Worm (Caenorhabditis elegans): ENCODE data around the gene tag-10.
"Not testable (repeated sequence)": the region's sequence is repeated elsewhere in the genome, so short reads cannot be mapped to it uniquely, and the experiment has no call there.

tag-10 gene

DNA sequence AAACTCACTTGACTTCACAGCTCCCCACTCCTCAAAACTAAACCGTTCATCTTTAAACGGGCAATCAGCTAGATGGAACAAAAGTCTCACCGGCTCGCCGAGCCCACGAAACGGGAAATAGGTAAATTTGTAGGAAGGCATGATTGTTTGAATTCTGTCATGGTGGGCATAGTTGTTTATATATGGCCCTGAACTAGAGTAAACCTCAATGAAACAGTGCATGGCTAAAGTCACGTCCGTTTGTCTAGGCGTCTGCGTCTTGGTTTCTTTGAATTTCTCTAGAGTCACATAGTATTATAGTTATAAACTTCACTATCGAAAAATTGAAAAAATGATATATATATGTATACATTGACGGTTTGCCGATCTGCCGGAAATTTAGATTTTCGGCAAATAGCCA lies 5.4 kb upstream of the tag-10 start, which contains the start of gene gst-19:
gst-19 (minus strand) TSS at position 145 of the 400 bp plus-strand sequence.
- TF ChIP-seq dao-5 (tag; optimal IDR thresholded peaks at IDR 0.05) = no peak
- no peak for TF ChIP-seq W03F9.2 (tag; optimal IDR thresholded peaks at IDR 0.05)
- TF ChIP-seq him-1 (tag; optimal IDR thresholded peaks at IDR 0.05) = no peak

DNA sequence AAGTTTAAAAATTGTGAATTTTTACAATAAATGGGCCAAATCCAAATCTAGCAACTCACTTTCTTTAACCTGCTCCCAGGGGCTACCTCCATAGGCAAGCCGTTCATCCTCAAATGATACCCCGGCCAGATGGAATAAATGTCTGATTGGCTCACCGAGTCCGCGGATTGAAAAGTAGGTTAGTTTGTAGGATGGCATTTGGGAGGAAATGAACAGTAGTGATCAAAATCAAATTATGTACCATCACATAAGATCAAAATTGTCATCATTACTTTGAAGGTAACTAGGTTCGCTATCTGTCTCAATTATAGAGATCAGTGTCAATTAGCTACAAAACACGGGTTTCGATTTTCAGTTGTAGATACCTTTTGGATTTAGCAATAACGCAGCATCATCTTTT lies 1.7 kb upstream of the tag-10 start, which contains the start of the genes gst-17 and gst-18:
gst-17 (minus strand) TSS at position 101 of the 400 bp plus-strand sequence.
gst-18 (minus strand) TSS at position 198 of the 400 bp plus-strand sequence.
- TF ChIP-seq W03F9.2 (tag; optimal IDR thresholded peaks at IDR 0.05) (no peak), him-1 (tag; optimal IDR thresholded peaks at IDR 0.05) (no peak), dao-5 (tag; optimal IDR thresholded peaks at IDR 0.05) (no peak)

DNA sequence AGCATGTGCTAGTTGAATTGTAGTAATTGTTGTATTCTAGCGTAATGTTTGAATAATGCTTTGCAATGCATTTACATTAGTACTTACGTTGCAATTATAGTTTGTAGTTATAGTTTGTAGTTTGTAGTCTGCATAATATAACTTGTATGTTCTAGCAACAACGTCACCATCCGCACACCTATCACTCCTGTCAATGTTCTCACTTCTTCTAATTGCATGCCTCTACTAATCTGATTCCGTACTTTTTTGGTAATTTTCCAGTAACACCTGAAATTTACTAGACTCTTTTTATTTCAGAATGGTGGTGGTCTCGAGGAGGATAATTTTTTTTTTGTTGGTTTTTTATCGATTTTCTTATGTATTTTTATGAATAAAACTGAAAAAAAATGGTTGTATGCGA lies 4.2 kb downstream of the tag-10 start:
- TF ChIP-seq dao-5 (tag; optimal IDR thresholded peaks at IDR 0.05) (no peak), W03F9.2 (tag; optimal IDR thresholded peaks at IDR 0.05) (no peak), him-1 (tag; optimal IDR thresholded peaks at IDR 0.05) (no peak)

DNA sequence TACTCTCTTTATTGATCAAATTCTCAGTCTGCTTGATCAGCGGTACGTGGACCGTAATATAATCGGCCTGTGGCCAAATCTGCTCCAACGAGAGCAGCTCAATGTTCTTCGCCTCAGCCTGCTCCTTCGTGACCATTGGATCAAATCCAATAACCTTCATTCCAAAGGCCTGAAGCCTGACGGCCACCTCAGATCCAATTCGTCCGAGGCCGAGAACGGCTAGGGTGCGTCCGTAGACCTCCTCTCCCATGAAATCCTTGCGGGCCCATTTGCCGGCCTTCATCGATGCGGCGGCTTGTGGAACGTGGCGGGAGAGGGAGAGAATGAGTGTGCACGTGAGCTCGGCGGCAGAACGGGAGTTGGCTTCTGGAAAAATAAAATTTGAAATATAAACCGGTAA lies 5.1 kb downstream of the tag-10 start:
- no peak for TF ChIP-seq him-1 (tag; optimal IDR thresholded peaks at IDR 0.05)
- TF ChIP-seq W03F9.2 (tag; optimal IDR thresholded peaks at IDR 0.05) = no peak
- TF ChIP-seq dao-5 (tag; optimal IDR thresholded peaks at IDR 0.05) = no peak

DNA sequence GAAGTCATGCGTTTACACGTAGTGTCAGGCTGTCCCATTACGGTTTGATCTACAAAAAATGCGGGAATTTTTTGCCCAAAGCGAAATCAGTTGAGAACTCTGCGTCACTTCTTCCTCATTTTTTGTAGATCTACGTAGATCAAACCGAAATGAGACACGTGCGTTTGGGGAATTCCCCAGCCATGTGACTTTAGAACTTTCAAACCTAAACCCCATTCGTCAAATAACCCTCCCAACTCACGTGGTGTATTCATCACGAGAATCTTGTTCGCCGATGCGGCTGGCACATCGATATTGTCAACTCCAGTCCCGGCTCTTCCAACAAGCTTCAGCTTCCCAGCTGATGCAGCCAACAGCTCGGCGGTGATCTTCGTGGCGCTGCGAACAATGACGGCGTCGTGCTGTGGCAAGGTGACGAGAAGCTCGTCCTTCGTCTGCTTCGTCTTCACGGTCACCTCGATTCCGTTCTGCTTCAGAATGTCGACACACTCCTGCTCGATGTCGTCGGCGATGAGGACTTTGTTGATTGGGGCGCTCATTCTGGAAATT lies 5.6 kb downstream of the tag-10 start, which contains the start of gene phdh-1:
phdh-1 (minus strand) TSS at position 540 of the 549 bp plus-strand sequence.
- TF ChIP-seq W03F9.2 (tag; optimal IDR thresholded peaks at IDR 0.05) (no peak), him-1 (tag; optimal IDR thresholded peaks at IDR 0.05) (no peak), dao-5 (tag; optimal IDR thresholded peaks at IDR 0.05) (no peak)

DNA sequence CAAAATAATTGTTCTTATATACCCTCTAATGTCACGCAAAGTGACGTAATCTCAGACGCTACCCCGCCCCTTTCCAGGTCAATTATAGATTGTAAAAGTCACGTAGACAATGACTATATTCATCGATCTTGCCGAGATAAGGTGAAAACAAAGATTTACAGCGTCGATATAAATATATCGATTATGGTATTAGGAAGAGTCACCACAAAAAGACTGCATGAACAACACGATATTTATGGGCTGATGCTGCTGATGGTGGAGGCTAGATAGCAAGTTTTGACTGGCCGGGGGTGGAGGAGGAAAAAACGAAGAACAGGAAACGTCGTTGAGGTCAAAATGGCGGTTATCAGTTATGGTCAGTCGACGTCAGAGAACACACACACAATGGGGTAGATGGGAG lies 6.2 kb downstream of the tag-10 start:
- TF ChIP-seq him-1 (tag; optimal IDR thresholded peaks at IDR 0.05) = no peak
- TF ChIP-seq dao-5 (tag; optimal IDR thresholded peaks at IDR 0.05) = no peak
- no peak for TF ChIP-seq W03F9.2 (tag; optimal IDR thresholded peaks at IDR 0.05)

DNA sequence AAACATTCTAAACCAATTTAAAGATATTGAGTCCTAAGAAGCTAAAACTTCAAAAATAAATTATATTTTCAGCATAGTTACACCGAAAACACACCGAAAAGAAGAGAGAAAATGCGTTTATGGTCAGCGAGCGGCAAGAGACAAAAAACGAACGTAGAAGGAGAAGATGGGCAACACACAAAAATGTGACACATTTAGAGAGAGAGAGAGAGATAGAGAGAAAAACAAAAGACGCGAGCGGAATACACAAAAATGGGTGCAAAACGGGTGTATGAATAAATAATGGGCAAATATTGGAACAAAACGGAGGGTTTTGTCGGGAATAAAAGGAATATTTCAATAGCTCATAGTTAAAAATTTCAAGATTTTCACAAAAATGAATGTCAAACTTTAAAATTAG lies 7.8 kb downstream of the tag-10 start:
- no peak for TF ChIP-seq him-1 (tag; optimal IDR thresholded peaks at IDR 0.05)
- no peak for TF ChIP-seq dao-5 (tag; optimal IDR thresholded peaks at IDR 0.05)

DNA sequence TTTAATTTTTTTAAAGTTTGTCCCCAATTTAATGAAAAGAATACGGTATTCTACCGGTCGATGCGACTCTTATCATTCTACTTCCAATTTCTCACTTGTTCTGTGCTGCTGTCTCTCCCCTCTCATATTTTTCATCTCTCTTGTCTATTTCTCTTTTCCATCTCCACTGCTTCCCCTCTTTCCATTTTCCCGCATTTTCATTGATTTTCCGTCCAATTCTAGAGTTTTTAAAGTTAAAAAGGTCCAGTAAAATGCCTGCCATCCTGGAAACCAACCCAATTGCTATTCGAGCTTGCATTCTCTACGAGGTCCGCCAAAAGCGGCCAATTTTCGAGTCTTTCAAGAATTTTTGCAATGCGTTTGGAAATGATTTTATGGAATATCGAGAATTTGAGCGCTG lies 8.9 kb downstream of the tag-10 start, which contains the start of gene fbxa-167:
fbxa-167 (plus strand) TSS at position 179 of the 400 bp plus-strand sequence.
- no peak for TF ChIP-seq dao-5 (tag; optimal IDR thresholded peaks at IDR 0.05)
- no peak for TF ChIP-seq him-1 (tag; optimal IDR thresholded peaks at IDR 0.05)

DNA sequence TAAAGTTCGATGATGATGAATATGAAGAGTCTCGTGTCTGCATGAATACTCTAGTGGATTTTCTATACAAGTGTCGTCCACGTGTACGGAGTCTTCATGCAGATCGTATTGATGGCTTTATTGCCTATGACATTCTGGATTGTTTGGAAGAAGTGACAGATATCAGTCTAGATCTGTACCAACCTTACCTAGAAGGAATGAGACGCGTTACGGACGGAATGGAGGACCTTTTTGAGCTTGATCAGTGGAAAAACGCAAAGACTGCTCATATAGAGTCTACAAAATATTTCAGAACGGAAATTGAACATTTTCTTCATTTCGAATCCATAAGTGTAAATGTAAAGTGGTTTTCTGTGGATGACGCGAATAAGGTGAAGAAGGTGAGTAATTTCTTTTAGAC lies 15.8 kb downstream of the tag-10 start, which contains the start of gene fbxa-169:
fbxa-169 (plus strand) TSS at position 301 of the 400 bp plus-strand sequence.
- no peak for TF ChIP-seq dao-5 (tag; optimal IDR thresholded peaks at IDR 0.05)
- TF ChIP-seq him-1 (tag; optimal IDR thresholded peaks at IDR 0.05) = no peak
- no peak for TF ChIP-seq W03F9.2 (tag; optimal IDR thresholded peaks at IDR 0.05)

DNA sequence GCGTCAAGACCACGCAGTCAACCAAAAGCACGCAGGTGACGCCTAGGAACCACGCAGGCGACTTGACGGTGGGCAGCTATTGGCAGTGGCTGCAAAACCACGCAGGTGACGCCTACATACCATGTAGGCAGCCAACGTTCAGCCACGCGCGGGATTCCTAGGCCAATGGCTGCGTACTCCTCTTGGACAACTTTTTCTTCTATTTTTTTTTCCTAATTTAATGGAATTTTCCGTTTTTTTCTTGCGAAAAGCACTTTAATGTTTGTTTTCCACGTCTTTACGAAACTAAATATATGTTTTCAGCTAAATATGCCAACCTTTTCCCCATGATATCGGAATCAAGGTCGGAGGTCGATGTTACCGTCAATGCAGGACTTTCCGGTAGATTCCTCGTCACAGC lies 22.3 kb downstream of the tag-10 start, which contains the start of gene C31C9.9:
C31C9.9 (plus strand) TSS at position 301 of the 400 bp plus-strand sequence.
- TF ChIP-seq dao-5, him-1, W03F9.2 (tag; optimal IDR thresholded peaks at IDR 0.05): not testable (repeated sequence)

DNA sequence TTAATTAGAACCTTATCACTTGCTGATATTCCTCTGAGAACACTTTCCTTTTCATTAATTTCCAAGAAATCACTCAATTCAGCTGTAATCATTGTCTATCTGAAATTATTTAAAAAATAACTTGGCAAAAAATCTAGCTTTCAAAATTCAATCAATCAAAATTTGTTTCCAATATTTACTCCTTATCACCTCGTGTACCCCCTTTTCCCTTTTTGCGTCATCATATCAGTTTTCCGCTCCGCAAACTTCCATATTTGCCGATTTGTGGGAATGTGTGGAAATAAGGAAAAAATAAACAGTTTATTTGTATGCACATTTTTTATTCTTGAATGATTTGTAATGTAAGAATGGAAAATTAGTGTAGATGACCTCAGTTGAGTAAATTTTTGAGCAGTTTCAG lies 29.6 kb downstream of the tag-10 start, which contains the start of gene C31C9.6:
C31C9.6 (minus strand) TSS at position 101 of the 400 bp plus-strand sequence.
- not testable (repeated sequence) for TF ChIP-seq him-1, W03F9.2, dao-5 (tag; optimal IDR thresholded peaks at IDR 0.05)

DNA sequence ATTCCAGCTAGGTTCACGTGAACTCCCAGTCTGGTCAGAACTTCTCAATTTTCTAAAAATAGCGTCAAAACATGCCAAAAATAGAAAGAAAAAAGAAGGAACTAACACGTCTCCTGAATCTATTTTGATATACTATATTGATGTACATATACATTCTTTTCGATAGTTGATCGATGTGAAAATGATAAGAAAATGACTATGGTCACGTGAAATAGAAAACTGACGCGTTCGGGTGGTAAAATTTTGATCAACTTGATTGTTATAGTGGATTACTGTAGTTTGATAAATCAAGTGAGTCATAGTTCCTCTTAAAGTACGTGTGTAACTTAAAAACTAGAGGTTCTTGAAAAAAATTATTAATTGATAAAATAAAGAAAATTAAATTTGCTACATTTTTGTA lies 32.0 kb downstream of the tag-10 start:
- TF ChIP-seq dao-5 (tag; optimal IDR thresholded peaks at IDR 0.05) = no peak
- TF ChIP-seq him-1 (tag; optimal IDR thresholded peaks at IDR 0.05) = no peak
- TF ChIP-seq W03F9.2 (tag; optimal IDR thresholded peaks at IDR 0.05) = no peak

DNA sequence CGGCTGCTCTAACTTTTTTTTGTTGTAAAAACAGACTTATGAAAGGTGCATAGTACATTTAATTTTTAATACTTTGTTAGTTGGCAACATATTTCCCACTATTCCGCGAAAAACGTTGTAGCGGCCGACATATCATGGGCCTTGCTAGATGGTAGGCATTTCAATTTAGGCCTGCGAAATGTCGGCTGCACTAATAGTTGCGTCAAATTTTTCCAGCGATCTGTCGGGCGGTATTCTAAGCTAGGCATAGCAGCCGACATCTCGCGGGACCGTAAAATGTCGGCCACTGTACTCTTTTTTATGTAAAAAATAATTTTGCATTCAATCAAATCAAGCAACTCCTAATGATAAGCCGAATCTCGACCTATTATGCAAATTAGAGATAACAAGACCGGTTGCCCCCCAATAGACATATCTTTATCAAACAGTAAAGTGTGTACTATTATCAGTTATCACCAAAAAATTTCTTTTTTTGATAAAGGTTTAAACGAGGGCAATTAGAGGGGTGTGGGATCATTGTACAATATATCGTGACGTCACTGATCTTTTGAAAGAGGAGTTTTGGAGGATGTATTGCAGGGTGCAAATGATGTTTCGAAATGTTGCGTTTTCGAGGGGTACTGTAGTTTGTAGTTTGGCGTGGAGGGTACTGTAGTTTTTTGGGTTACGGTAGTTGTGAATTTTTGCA lies 32.8 kb downstream of the tag-10 start:
- TF ChIP-seq dao-5 (tag; optimal IDR thresholded peaks at IDR 0.05) = no peak

DNA sequence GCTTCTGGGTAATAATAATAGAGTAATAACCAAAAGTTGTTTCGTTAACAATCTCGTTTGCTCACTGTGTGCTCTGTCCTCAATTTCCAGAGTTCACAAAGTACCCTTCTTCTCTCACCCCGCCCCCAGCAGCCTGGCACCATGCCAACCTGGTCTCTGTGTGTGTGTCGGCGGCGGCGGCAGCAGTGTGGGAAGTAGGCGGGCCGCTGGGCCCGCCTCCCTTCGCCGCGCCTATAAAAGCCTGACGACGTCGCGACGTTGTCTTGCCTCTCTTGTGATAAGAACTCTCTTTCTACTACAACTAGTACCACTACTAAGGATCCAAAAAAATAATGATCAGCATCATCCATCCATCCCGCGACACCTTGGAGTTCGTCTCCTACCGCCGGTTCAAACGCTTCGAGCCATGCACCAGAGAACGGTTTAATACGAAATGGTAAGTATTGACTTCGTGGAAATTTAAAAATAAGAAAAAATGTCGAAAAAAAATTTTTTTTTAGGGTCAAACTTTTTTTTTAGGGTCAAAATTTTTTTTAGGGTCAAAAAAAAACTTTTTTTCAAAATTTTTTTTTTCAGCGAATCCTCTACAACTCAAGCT lies 36.6 kb downstream of the tag-10 start, which contains the start of gene C31C9.7:
C31C9.7 (plus strand) TSS at position 261 of the 598 bp plus-strand sequence.
- TF ChIP-seq W03F9.2 (tag; optimal IDR thresholded peaks at IDR 0.05) = no peak
